Fruit fly (Drosophila melanogaster): ENCODE results near the gene CG4045.

- no peak for TF ChIP-seq Blimp-1 (GFP tag; optimal IDR thresholded peaks at IDR 0.05)
- TF ChIP-seq achi (GFP tag; optimal IDR thresholded peaks at IDR 0.05), result no peak
- TF ChIP-seq salr (GFP tag; optimal IDR thresholded peaks at IDR 0.05), result no peak
- no peak for TF ChIP-seq acj6 (GFP tag; optimal IDR thresholded peaks at IDR 0.05)
- no peak for TF ChIP-seq OdsH (GFP tag; optimal IDR thresholded peaks at IDR 0.05)
Measured at dm6 chrX:2032821-2033436, 42.8 kb downstream of the CG4045 start.

Data from whole organism, prepupa.